Fruit fly (Drosophila melanogaster): ENCODE data around the gene Or24a.

Gene Or24a

DNA sequence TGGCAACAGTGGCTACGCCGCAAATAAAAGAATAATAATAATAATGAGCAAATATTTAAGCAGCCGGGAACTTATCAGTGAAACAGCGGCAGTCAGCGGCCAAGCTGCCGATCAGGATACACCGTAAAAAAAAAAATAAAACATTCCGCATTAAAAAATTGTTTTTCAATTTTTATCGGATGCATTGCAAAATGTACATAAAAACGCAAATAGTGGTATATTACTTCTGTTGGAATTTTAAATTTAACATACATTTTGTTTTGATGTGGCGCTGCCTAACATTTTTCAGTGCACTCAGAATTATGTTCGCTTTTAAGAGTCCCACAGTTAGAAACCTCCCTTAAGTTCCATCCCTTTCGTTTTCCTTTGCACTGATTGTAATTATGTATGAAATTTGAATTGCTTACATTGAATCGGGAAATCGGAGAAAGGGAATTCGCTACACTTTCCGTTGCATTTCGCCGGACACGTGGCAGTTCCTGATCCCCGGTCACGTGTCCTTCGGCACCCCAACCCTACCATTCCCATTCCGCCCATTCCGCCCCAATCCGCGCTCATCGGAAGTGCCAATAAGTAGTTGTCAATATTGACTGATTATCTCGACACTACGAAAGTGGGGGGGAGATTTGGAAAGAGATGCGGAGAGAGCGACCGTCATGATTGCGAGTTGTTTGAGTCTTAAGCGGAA, 46.8 kb downstream of the Or24a start (continued):
- TF ChIP-seq Doc2 (GFP tag; IDR thresholded peaks at IDR 0.05) (no peak), zen2 (GFP tag; IDR thresholded peaks at IDR 0.05; ENCODE audit: partially characterized antibody) (no peak), CG10543 (GFP tag; optimal IDR thresholded peaks at IDR 0.05) (peak; percentile 17), CG14441 (GFP tag; IDR thresholded peaks at IDR 0.05) (peak; percentile 79), CG1233 (GFP tag; optimal IDR thresholded peaks at IDR 0.05) (peak; percentile 79), gem (tag; optimal IDR thresholded peaks at IDR 0.05) (peak; percentile 91), CG7745 (tag; optimal IDR thresholded peaks at IDR 0.05) (peak; percentile 54), Hand (GFP tag; optimal IDR thresholded peaks at IDR 0.05) (peak; percentile 38), Kr (GFP tag; optimal IDR thresholded peaks at IDR 0.05) (peak; percentile 58), tup (GFP tag; optimal IDR thresholded peaks at IDR 0.05) (peak; percentile 54), CG16863 (GFP tag; optimal IDR thresholded peaks at IDR 0.05) (peak; percentile 63), CG13894 (tag; optimal IDR thresholded peaks at IDR 0.05) (no peak), gfzf (GFP tag; optimal IDR thresholded peaks at IDR 0.05) (no peak), dysf (GFP tag; IDR thresholded peaks at IDR 0.05) (peak; percentile 82), CG15073 (GFP tag; optimal IDR thresholded peaks at IDR 0.05) (peak; percentile 30), CG6175 (GFP tag; IDR thresholded peaks at IDR 0.05) (peak; percentile 49; the same call in 1 of the 3 replicates), trem (tag; optimal IDR thresholded peaks at IDR 0.05) (peak; percentile 81), E2f1 (GFP tag; IDR thresholded peaks at IDR 0.05) (peak; percentile 74), CG2889 (GFP tag; IDR thresholded peaks at IDR 0.05) (no peak), TFAM (GFP tag; optimal IDR thresholded peaks at IDR 0.05) (no peak), Fer1 (GFP tag; optimal IDR thresholded peaks at IDR 0.05) (peak; percentile 84), chm (GFP tag; IDR thresholded peaks at IDR 0.05) (peak; percentile 86), Side (GFP tag; optimal IDR thresholded peaks at IDR 0.05) (peak; percentile 56), pan (optimal IDR thresholded peaks at IDR 0.05) (no peak), pan (GFP tag; optimal IDR thresholded peaks at IDR 0.05 in 1 of 2, IDR thresholded peaks at IDR 0.05 in 1 of 2) (peak in 1 of 2 experiments; percentile 79), CG34376 (GFP tag; optimal IDR thresholded peaks at IDR 0.05) (peak; percentile 17), Hey (tag; optimal IDR thresholded peaks at IDR 0.05) (peak; percentile 96), CG3281 (GFP tag; optimal IDR thresholded peaks at IDR 0.05) (peak; percentile 75), Lpt (GFP tag; optimal IDR thresholded peaks at IDR 0.05) (no peak), toy (GFP tag; IDR thresholded peaks at IDR 0.05) (peak; percentile 53; the same call in 1 of the 2 replicates), CG18764 (GFP tag; optimal IDR thresholded peaks at IDR 0.05) (peak; percentile 81), B-H1 (GFP tag; IDR thresholded peaks at IDR 0.05) (peak; percentile 65), BEAF-32 (GFP tag; optimal IDR thresholded peaks at IDR 0.05) (no peak), yki (optimal IDR thresholded peaks at IDR 0.05) (no peak), CG11085 (GFP tag; IDR thresholded peaks at IDR 0.05) (0 out of 2 replicates have a peak, but pooled peaks have one; percentile 50), Dp (GFP tag; optimal IDR thresholded peaks at IDR 0.05) (no peak), ftz-f1 (GFP tag; optimal IDR thresholded peaks at IDR 0.05) (no peak), CG12769 (tag; optimal IDR thresholded peaks at IDR 0.05) (peak; percentile 63), pfk (GFP tag; optimal IDR thresholded peaks at IDR 0.05) (no peak), Jarid2 (GFP tag; optimal IDR thresholded peaks at IDR 0.05) (peak; percentile 52), CG6683 (GFP tag; optimal IDR thresholded peaks at IDR 0.05) (peak; percentile 41), NFAT (GFP tag; IDR thresholded peaks at IDR 0.05) (peak; percentile 21; the same call in 1 of the 2 replicates), CG17612 (GFP tag; IDR thresholded peaks at IDR 0.05) (no peak; the same call in 1 of the 2 replicates), z (GFP tag; IDR thresholded peaks at IDR 0.05) (0 out of 3 replicates have a peak, but pooled peaks have one; percentile 24), CG12219 (GFP tag; optimal IDR thresholded peaks at IDR 0.05) (peak; percentile 75), CG11456 (GFP tag; IDR thresholded peaks at IDR 0.05) (peak; percentile 71; the same call in 2 of the 3 replicates), Hmr (GFP tag; optimal IDR thresholded peaks at IDR 0.05) (peak; percentile 73), ato (GFP tag; IDR thresholded peaks at IDR 0.05; ENCODE audit: partially characterized antibody) (no peak), Rfx (GFP tag; IDR thresholded peaks at IDR 0.05) (peak; percentile 66), CG42726 (GFP tag; IDR thresholded peaks at IDR 0.05; ENCODE audit: partially characterized antibody) (no peak)
